Fruit fly (Drosophila melanogaster) whole organism, embryonic: ENCODE data around the gene CG17652.
A peak's percentile ranks its signal among the peaks of the same experiment; 100 is the strongest.

ENCODE experiments used
- ATbp ChIP-seq: fragments of 200-800 bp; sonication (Bioruptor generic); optimal IDR thresholded peaks from 2 replicates; lab custom pipeline; 2017; ENCODE audit warnings: missing biosample characterization, mild to moderate bottlenecking, missing genetic modification characterization, missing genetic modification reagents
- Asciz ChIP-seq: fragments of 200-800 bp; sonication (Bioruptor generic); optimal IDR thresholded peaks from 2 replicates; lab custom pipeline; 2017; ENCODE audit warnings: missing biosample characterization, mild to moderate bottlenecking, missing genetic modification characterization, missing genetic modification reagents
- B-H2 ChIP-seq: fragments of 200-800 bp; sonication (Bioruptor generic); optimal IDR thresholded peaks from 2 replicates; lab custom pipeline; 2018; ENCODE audit warnings: missing biosample characterization, mild to moderate bottlenecking, missing genetic modification characterization
- Blimp-1 ChIP-seq: fragments of 200-800 bp; sonication (Bioruptor generic); optimal IDR thresholded peaks from 3 replicates; lab custom pipeline; 2018; ENCODE audit warnings: missing biosample characterization, missing genetic modification characterization, mild to moderate bottlenecking, moderate library complexity, missing genetic modification reagents
- CG1024 ChIP-seq: fragments of 200-800 bp; sonication (Bioruptor generic); IDR thresholded peaks from 2 replicates; pipeline ENCODE4 v1.3.6; 2022; ENCODE audit warnings: missing biosample characterization, missing genetic modification characterization
- CG10979 ChIP-seq: fragments of 200-800 bp; sonication (Bioruptor generic); optimal IDR thresholded peaks from 2 replicates; lab custom pipeline; 2018; ENCODE audit warnings: missing biosample characterization, mild to moderate bottlenecking, missing genetic modification characterization, moderate library complexity
- CG11723 ChIP-seq: fragments of 200-800 bp; sonication (Bioruptor generic); optimal IDR thresholded peaks from 2 replicates; lab custom pipeline; 2017; ENCODE audit warnings: missing biosample characterization, mild to moderate bottlenecking, missing genetic modification characterization
- CG15514 ChIP-seq: fragments of 200-800 bp; sonication (Bioruptor generic); optimal IDR thresholded peaks from 3 replicates; lab custom pipeline; 2017; ENCODE audit warnings: missing biosample characterization, missing genetic modification characterization, mild to moderate bottlenecking, moderate library complexity, missing genetic modification reagents
- CG18599 ChIP-seq: fragments of 200-800 bp; sonication (Bioruptor generic); optimal IDR thresholded peaks from 3 replicates; lab custom pipeline; 2017; ENCODE audit warnings: missing biosample characterization, missing genetic modification characterization, mild to moderate bottlenecking, moderate library complexity, missing genetic modification reagents
- CG18764 ChIP-seq: fragments of 200-800 bp; sonication (Bioruptor generic); optimal IDR thresholded peaks from 3 replicates; lab custom pipeline; 2016; ENCODE audit warnings: missing biosample characterization, missing genetic modification characterization
- CG2129 ChIP-seq: fragments of 200-800 bp; sonication (Bioruptor generic); IDR thresholded peaks from 2 replicates; pipeline ENCODE4 v1.3.6; 2022; ENCODE audit warnings: missing biosample characterization, missing genetic modification characterization; ENCODE audit not compliant: partially characterized antibody
- CG2678 ChIP-seq: fragments of 200-800 bp; sonication (Bioruptor generic); optimal IDR thresholded peaks from 3 replicates; lab custom pipeline; 2019; ENCODE audit warnings: missing biosample characterization, mild to moderate bottlenecking, missing genetic modification characterization, moderate library complexity
- CG33213 ChIP-seq: fragments of 200-800 bp; sonication (Bioruptor generic); optimal IDR thresholded peaks from 3 replicates; lab custom pipeline; 2016; ENCODE audit warnings: missing biosample characterization, missing genetic modification characterization
- CG4282 ChIP-seq: fragments of 200-800 bp; sonication (Bioruptor generic); optimal IDR thresholded peaks from 2 replicates; lab custom pipeline; 2016; ENCODE audit warnings: missing biosample characterization, missing genetic modification characterization
- CG4730 ChIP-seq: fragments of 200-800 bp; sonication (Bioruptor generic); IDR thresholded peaks from 2 replicates; pipeline ENCODE4 v1.3.6; 2022; ENCODE audit warnings: missing biosample characterization, missing genetic modification characterization
- CG5953 ChIP-seq: fragments of 200-800 bp; sonication (Bioruptor generic); IDR thresholded peaks from 2 replicates; pipeline ENCODE4 v1.3.6; 2022; ENCODE audit warnings: missing biosample characterization, missing genetic modification characterization
- Deaf1 ChIP-seq: fragments of 200-800 bp; optimal IDR thresholded peaks from 3 replicates; lab custom pipeline; 2019; ENCODE audit warnings: missing biosample characterization, mild to moderate bottlenecking, missing genetic modification characterization, moderate library complexity
- Dp ChIP-seq: fragments of 200-800 bp; sonication (Bioruptor generic); optimal IDR thresholded peaks from 2 replicates; lab custom pipeline; 2018; ENCODE audit warnings: missing biosample characterization, mild to moderate bottlenecking, missing genetic modification characterization, moderate library complexity
- E2f2 ChIP-seq: fragments of 200-800 bp; sonication (Bioruptor generic); IDR thresholded peaks from 2 replicates; pipeline ENCODE4 v1.3.6; 2022; ENCODE audit warnings: missing biosample characterization, missing genetic modification characterization
- Fer3 ChIP-seq: fragments of 200-800 bp; sonication (Bioruptor generic); optimal IDR thresholded peaks from 2 replicates; lab custom pipeline; 2018; ENCODE audit warnings: missing biosample characterization, mild to moderate bottlenecking, missing genetic modification characterization, moderate library complexity
- Gug ChIP-seq: fragments of 200-800 bp; sonication (Bioruptor generic); IDR thresholded peaks from 4 replicates; pipeline ENCODE4 v1.3.6; 2022; ENCODE audit warnings: missing biosample characterization, missing genetic modification characterization
- Max ChIP-seq: fragments of 200-800 bp; sonication (Bioruptor generic); optimal IDR thresholded peaks from 2 replicates; lab custom pipeline; 2016; ENCODE audit warnings: missing biosample characterization, mild to moderate bottlenecking, missing genetic modification characterization
- Neu2 ChIP-seq: fragments of 200-800 bp; sonication (Bioruptor generic); optimal IDR thresholded peaks from 3 replicates; lab custom pipeline; 2016; ENCODE audit warnings: missing biosample characterization, missing genetic modification characterization, borderline replicate concordance
- Opbp ChIP-seq: fragments of 200-800 bp; sonication (Bioruptor generic); IDR thresholded peaks from 3 replicates; pipeline ENCODE4 v1.3.6; 2022; ENCODE audit warnings: missing biosample characterization, missing genetic modification characterization; ENCODE audit not compliant: partially characterized antibody
- Optix ChIP-seq: fragments of 200-800 bp; sonication (Bioruptor generic); IDR thresholded peaks from 3 replicates; pipeline ENCODE4 v1.3.6; 2022; ENCODE audit warnings: missing biosample characterization, missing genetic modification characterization
- Side ChIP-seq: fragments of 200-800 bp; sonication (Bioruptor generic); optimal IDR thresholded peaks from 2 replicates; lab custom pipeline; 2016; ENCODE audit warnings: missing biosample characterization, missing genetic modification characterization
- Six4 ChIP-seq: fragments of 200-800 bp; sonication (Bioruptor generic); optimal IDR thresholded peaks from 2 replicates; lab custom pipeline; 2016; ENCODE audit warnings: missing biosample characterization, missing genetic modification characterization
- Xrp1 ChIP-seq: fragments of 200-800 bp; sonication (Bioruptor generic); IDR thresholded peaks from 2 replicates; pipeline ENCODE4 v1.3.6; 2022; ENCODE audit warnings: missing biosample characterization, missing genetic modification characterization
- YL-1 ChIP-seq: fragments of 200-800 bp; sonication (Bioruptor generic); optimal IDR thresholded peaks from 3 replicates; lab custom pipeline; 2017; ENCODE audit warnings: missing biosample characterization, mild to moderate bottlenecking, missing genetic modification characterization
- bab2 ChIP-seq: fragments of 200-800 bp; sonication (Bioruptor generic); optimal IDR thresholded peaks from 2 replicates; lab custom pipeline; 2016; ENCODE audit warnings: missing biosample characterization, missing genetic modification characterization
- chif ChIP-seq, 2 experiments: fragments of 200-800 bp; sonication (Bioruptor generic); optimal IDR thresholded peaks; 3 replicates each; lab custom pipeline; 2016; ENCODE audit warnings: missing biosample characterization in 2 of 2, missing genetic modification characterization in 2 of 2
- crc ChIP-seq: fragments of 200-800 bp; sonication (Bioruptor generic); optimal IDR thresholded peaks from 2 replicates; lab custom pipeline; 2016; ENCODE audit warnings: missing biosample characterization, missing genetic modification characterization
- dati ChIP-seq: fragments of 200-800 bp; sonication (Bioruptor generic); IDR thresholded peaks from 2 replicates; pipeline ENCODE4 v1.3.6; 2022; ENCODE audit warnings: missing biosample characterization, missing genetic modification characterization
- dimm ChIP-seq: fragments of 200-800 bp; sonication (Bioruptor generic); IDR thresholded peaks from 2 replicates; pipeline ENCODE4 v1.3.6; 2022; ENCODE audit warnings: missing biosample characterization, missing genetic modification characterization
- dysf ChIP-seq: fragments of 200-800 bp; sonication (Bioruptor generic); IDR thresholded peaks from 3 replicates; pipeline ENCODE4 v1.3.6; 2022; ENCODE audit warnings: missing biosample characterization, missing genetic modification characterization
- fd3F ChIP-seq: fragments of 200-800 bp; sonication (Bioruptor generic); optimal IDR thresholded peaks from 2 replicates; lab custom pipeline; 2018; ENCODE audit warnings: missing biosample characterization, mild to moderate bottlenecking, missing genetic modification characterization, moderate library complexity
- gro ChIP-seq: fragments of 200-800 bp; sonication (Bioruptor generic); optimal IDR thresholded peaks from 2 replicates; lab custom pipeline; 2016; ENCODE audit warnings: missing biosample characterization, missing genetic modification characterization
- her ChIP-seq: fragments of 200-800 bp; sonication (Bioruptor generic); optimal IDR thresholded peaks from 2 replicates; lab custom pipeline; 2016; ENCODE audit warnings: missing biosample characterization, missing genetic modification characterization
- hkb ChIP-seq, 2 experiments: fragments of 200-800 bp in 1 of 2; fragments of >200 bp in 1 of 2; sonication (Bioruptor generic) in 1 of 2; IDR thresholded peaks in 1 of 2; optimal IDR thresholded peaks in 1 of 2; 2 replicates each; pipeline versions ENCODE4 v1.3.6 to Lab custom; 2017 to 2022; ENCODE audit warnings: missing biosample characterization in 1 of 2, missing genetic modification characterization in 1 of 2
- ken ChIP-seq: fragments of 200-800 bp; sonication (Bioruptor generic); IDR thresholded peaks from 3 replicates; pipeline ENCODE4 v1.3.6; 2022; ENCODE audit warnings: missing biosample characterization, missing genetic modification characterization
- luna ChIP-seq: fragments of 200-800 bp; sonication (Bioruptor generic); optimal IDR thresholded peaks from 2 replicates; lab custom pipeline; 2016; ENCODE audit warnings: missing biosample characterization, missing genetic modification characterization
- pum ChIP-seq: fragments of 200-800 bp; sonication (Bioruptor generic); optimal IDR thresholded peaks from 2 replicates; lab custom pipeline; 2016; ENCODE audit warnings: missing biosample characterization, missing genetic modification characterization
- sqz ChIP-seq: fragments of 200-800 bp; sonication (Bioruptor generic); optimal IDR thresholded peaks from 3 replicates; lab custom pipeline; 2018; ENCODE audit warnings: missing biosample characterization, mild to moderate bottlenecking, missing genetic modification characterization
- sr ChIP-seq: fragments of 200-800 bp; sonication (Bioruptor generic); IDR thresholded peaks from 3 replicates; pipeline ENCODE4 v1.3.6; 2022; ENCODE audit warnings: missing biosample characterization, missing genetic modification characterization
- trem ChIP-seq: fragments of 200-800 bp; optimal IDR thresholded peaks from 3 replicates; lab custom pipeline; 2019; ENCODE audit warnings: missing biosample characterization, mild to moderate bottlenecking, missing genetic modification characterization, moderate library complexity
- unpg ChIP-seq: fragments of 200-800 bp; sonication (Bioruptor generic); optimal IDR thresholded peaks from 3 replicates; lab custom pipeline; 2018; ENCODE audit warnings: missing biosample characterization, mild to moderate bottlenecking, missing genetic modification characterization, moderate library complexity
- vnd ChIP-seq: fragments of 200-800 bp; sonication (Bioruptor generic); IDR thresholded peaks from 3 replicates; pipeline ENCODE4 v1.3.6; 2022; ENCODE audit warnings: missing biosample characterization, missing genetic modification characterization; ENCODE audit not compliant: partially characterized antibody
- wek ChIP-seq: fragments of 200-800 bp; sonication (Bioruptor generic); optimal IDR thresholded peaks from 3 replicates; lab custom pipeline; 2018; ENCODE audit warnings: missing biosample characterization, mild to moderate bottlenecking, missing genetic modification characterization, moderate library complexity
- wor ChIP-seq: fragments of 200-800 bp; sonication (Bioruptor generic); IDR thresholded peaks from 2 replicates; pipeline ENCODE4 v1.3.6; 2022; ENCODE audit warnings: missing biosample characterization, missing genetic modification characterization
- zfh2 ChIP-seq: fragments of 200-800 bp; sonication (Bioruptor generic); optimal IDR thresholded peaks from 2 replicates; lab custom pipeline; 2016; ENCODE audit warnings: missing biosample characterization, missing genetic modification characterization

The CG17652 gene

dm6 chr2L:1715699-1716333, 16.3 kb downstream of the CG17652 start, which contains the start of gene frtz (continued):
- TF ChIP-seq CG4282 (GFP tag; lab: Kevin White, UChicago), result no peak
- TF ChIP-seq bab2 (GFP tag; lab: Kevin White, UChicago), result peak; percentile 18
- no peak for TF ChIP-seq CG1024 (GFP tag; lab: Robert Waterston, UW)
- TF ChIP-seq wor (GFP tag; lab: Robert Waterston, UW), result no peak
- TF ChIP-seq crc (GFP tag; lab: Kevin White, UChicago), result no peak
- no peak for TF ChIP-seq Fer3 (tag; lab: Kevin White, UChicago)
- peak; percentile 37 for TF ChIP-seq Dp (GFP tag; lab: Kevin White, UChicago)
- TF ChIP-seq CG2129, result peak; percentile 42; the same call in 1 of the 2 replicates
- TF ChIP-seq E2f2 (GFP tag; lab: Robert Waterston, UW), result peak; percentile 56
- TF ChIP-seq trem (tag; lab: Kevin White, UChicago), result peak; percentile 55
- TF ChIP-seq dimm (GFP tag; lab: Robert Waterston, UW), result no peak
- no peak for TF ChIP-seq luna (GFP tag; lab: Kevin White, UChicago)
- TF ChIP-seq ATbp (GFP tag; lab: Kevin White, UChicago), result no peak
- peak in 1 of 2 experiments; percentile 33 for TF ChIP-seq chif (GFP tag; optimal IDR thresholded peaks at IDR 0.05; lab: Kevin White, UChicago)
- TF ChIP-seq dysf (GFP tag; lab: Robert Waterston, UW), result no peak
- no peak for TF ChIP-seq sqz (GFP tag; lab: Kevin White, UChicago)
- no peak for TF ChIP-seq zfh2 (GFP tag; lab: Kevin White, UChicago)
- peak; percentile 68 for TF ChIP-seq vnd (GFP tag; lab: Robert Waterston, UW)
- TF ChIP-seq Gug (GFP tag; lab: Robert Waterston, UW), result no peak; the same call in 3 of the 4 replicates
- TF ChIP-seq CG2678, result no peak
- no peak for TF ChIP-seq CG5953 (GFP tag; lab: Robert Waterston, UW)
- TF ChIP-seq hkb (optimal IDR thresholded peaks at IDR 0.05; lab: Kevin White, UChicago), result no peak
- no peak for TF ChIP-seq hkb (GFP tag; IDR thresholded peaks at IDR 0.05; lab: Robert Waterston, UW)
- no peak for TF ChIP-seq wek
- no peak for TF ChIP-seq Asciz (GFP tag; lab: Kevin White, UChicago)
- TF ChIP-seq YL-1 (GFP tag; lab: Kevin White, UChicago), result peak; percentile 69
- no peak for TF ChIP-seq Blimp-1
- TF ChIP-seq sr (GFP tag; lab: Robert Waterston, UW), result no peak
- no peak for TF ChIP-seq CG4730
- TF ChIP-seq her (GFP tag; lab: Kevin White, UChicago), result no peak
- TF ChIP-seq Max, result no peak
- TF ChIP-seq dati (GFP tag; lab: Robert Waterston, UW), result no peak
- TF ChIP-seq Side, result no peak
- no peak for TF ChIP-seq CG11723 (GFP tag; lab: Kevin White, UChicago)
- TF ChIP-seq ken (GFP tag; lab: Robert Waterston, UW), result no peak
- TF ChIP-seq pum (GFP tag; lab: Kevin White, UChicago), result no peak
- TF ChIP-seq CG18599 (GFP tag; lab: Kevin White, UChicago), result no peak
- no peak for TF ChIP-seq B-H2 (GFP tag; lab: Kevin White, UChicago)
- TF ChIP-seq CG18764 (GFP tag; lab: Kevin White, UChicago), result no peak
- peak; percentile 73 for TF ChIP-seq CG15514 (GFP tag; lab: Kevin White, UChicago)
- TF ChIP-seq Opbp (GFP tag; lab: Robert Waterston, UW), result peak; percentile 92
- TF ChIP-seq CG10979 (tag; lab: Kevin White, UChicago), result no peak
- no peak for TF ChIP-seq Neu2 (GFP tag; lab: Kevin White, UChicago)
- TF ChIP-seq fd3F (GFP tag; lab: Kevin White, UChicago), result no peak
- no peak for TF ChIP-seq unpg (GFP tag; lab: Kevin White, UChicago)
- no peak for TF ChIP-seq Six4
- peak; percentile 21 for TF ChIP-seq CG33213
- no peak for TF ChIP-seq gro
- TF ChIP-seq Xrp1 (GFP tag; lab: Robert Waterston, UW), result 0 out of 2 replicates have a peak, but pooled peaks have one; percentile 24
- no peak for TF ChIP-seq Deaf1
- no peak for TF ChIP-seq Optix (GFP tag; lab: Robert Waterston, UW)
